Worm (Caenorhabditis elegans) whole organism, midembryonic: Measurements from ENCODE around the gene algn-13.

Experiments
- T22C8.4 ChIP-seq: fragments of 200-800 bp; sonication (Bioruptor generic); IDR thresholded peaks from 2 replicates; pipeline ENCODE4 v1.3.6; 2022; ENCODE audit warnings: missing genetic modification characterization, missing compliant biosample characterization
- cog-1 ChIP-seq: sonication (generic microtip); optimal IDR thresholded peaks from 2 replicates; lab custom pipeline; 2016; ENCODE audit warnings: missing genetic modification characterization, missing compliant biosample characterization
- med-1 ChIP-seq: sonication (generic microtip); optimal IDR thresholded peaks from 2 replicates; lab custom pipeline; 2017; ENCODE audit warnings: missing genetic modification characterization, mild to moderate bottlenecking, missing compliant biosample characterization, antibody characterized with exemption, missing genetic modification reagents; ENCODE audit not compliant: insufficient read depth

- TF ChIP-seq cog-1 (tag; lab: Kevin White, UChicago) (no peak), T22C8.4 (GFP tag; lab: Robert Waterston, UW) (no peak), med-1 (no peak)
These were observed 49.6 kb upstream of the algn-13 start for ce11 chrV:14011427-14011826.
